Worm (Caenorhabditis elegans): ENCODE measurements around the gene clhm-1.

DNA sequence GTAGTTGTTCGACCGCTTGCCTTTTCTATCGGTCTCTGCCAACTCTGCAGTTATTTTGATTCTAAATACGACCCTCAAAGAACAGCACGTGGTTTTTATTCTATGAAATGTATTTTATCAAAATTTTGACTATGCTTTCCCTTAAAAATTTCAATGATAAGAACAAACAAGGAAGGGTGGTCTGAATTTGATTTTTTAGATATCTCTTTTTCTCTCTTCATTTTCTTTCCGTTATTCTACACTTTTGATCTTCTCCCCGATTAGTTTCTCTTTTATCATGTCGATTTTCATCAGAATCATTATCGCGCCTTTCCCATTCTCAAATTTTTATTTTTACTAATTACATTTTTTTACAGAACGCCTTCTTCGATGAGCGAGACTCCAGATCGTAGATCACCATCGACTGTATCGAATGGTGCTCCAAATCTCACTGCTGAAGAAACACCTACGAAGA, 25.8 kb downstream of the clhm-1 start:
- TF ChIP-seq snpc-4 (tag; optimal IDR thresholded peaks at IDR 0.05) (no peak), fkh-10 (GFP tag; optimal IDR thresholded peaks at IDR 0.05) (no peak), pqm-1 (tag; optimal IDR thresholded peaks at IDR 0.05) (no peak)
